Fruit fly (Drosophila melanogaster): Measurements from ENCODE around the gene tai.

The tai gene

dm6 chr2L:9223266-9223665, 56.7 kb downstream of the tai start:
- TF ChIP-seq h (optimal IDR thresholded peaks at IDR 0.05) (no peak), Sin3A (optimal IDR thresholded peaks at IDR 0.05) (no peak), insv (optimal IDR thresholded peaks at IDR 0.05) (no peak), Myc (optimal IDR thresholded peaks at IDR 0.05) (no peak), ttk (optimal IDR thresholded peaks at IDR 0.05) (no peak), psq (optimal IDR thresholded peaks at IDR 0.05) (no peak)

- TF ChIP-seq insv (optimal IDR thresholded peaks at IDR 0.05) (no peak), ttk (optimal IDR thresholded peaks at IDR 0.05) (no peak), psq (optimal IDR thresholded peaks at IDR 0.05) (no peak), Sin3A (optimal IDR thresholded peaks at IDR 0.05) (no peak), Myc (optimal IDR thresholded peaks at IDR 0.05) (no peak), h (optimal IDR thresholded peaks at IDR 0.05) (no peak)
Measured at dm6 chr2L:9224364-9225019, 57.9 kb downstream of the tai start.

DNA sequence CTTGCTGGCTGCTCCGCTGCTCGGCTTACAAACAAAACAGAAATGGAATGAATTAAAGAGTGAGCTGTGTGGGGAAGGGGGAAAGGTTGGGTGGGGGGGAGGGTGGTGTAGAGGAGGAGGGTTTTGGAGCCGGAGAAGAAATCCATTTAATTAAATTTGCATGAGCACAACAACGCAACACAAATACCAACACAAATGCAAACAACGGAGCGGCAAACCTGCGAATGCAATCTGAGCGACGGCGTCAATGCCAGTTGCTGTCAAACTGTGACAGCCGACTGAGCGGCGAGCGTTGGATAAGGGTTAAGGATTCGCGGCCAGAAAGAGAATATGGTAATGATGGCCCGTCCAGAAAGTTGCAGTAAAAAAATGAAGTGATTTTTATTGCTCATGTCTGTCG, 58.8 kb downstream of the tai start:
- TF ChIP-seq Sin3A (optimal IDR thresholded peaks at IDR 0.05) (no peak), psq (optimal IDR thresholded peaks at IDR 0.05) (no peak)

DNA sequence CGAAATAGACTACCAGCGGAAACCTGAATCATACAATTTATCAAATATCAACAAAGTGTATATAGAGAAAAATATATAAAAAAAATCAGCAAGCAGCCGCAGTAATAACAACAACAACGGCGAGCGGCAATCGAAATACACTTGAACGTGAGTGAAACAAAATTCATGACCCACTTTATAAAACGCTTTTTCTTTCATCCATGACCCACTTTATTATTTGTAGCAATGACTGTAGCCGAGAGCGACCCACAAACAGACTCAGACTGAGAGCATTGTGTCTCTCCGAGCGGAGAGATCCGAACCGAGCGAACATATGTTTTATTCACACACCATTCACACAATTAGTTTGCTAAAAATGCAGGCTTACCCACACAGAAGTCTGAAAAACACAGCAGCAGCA, 63.1 kb downstream of the tai start:
- TF ChIP-seq psq (optimal IDR thresholded peaks at IDR 0.05) (no peak), h (optimal IDR thresholded peaks at IDR 0.05) (no peak), insv (optimal IDR thresholded peaks at IDR 0.05) (no peak), Myc (optimal IDR thresholded peaks at IDR 0.05) (no peak), ttk (optimal IDR thresholded peaks at IDR 0.05) (no peak), Sin3A (optimal IDR thresholded peaks at IDR 0.05) (no peak)

DNA sequence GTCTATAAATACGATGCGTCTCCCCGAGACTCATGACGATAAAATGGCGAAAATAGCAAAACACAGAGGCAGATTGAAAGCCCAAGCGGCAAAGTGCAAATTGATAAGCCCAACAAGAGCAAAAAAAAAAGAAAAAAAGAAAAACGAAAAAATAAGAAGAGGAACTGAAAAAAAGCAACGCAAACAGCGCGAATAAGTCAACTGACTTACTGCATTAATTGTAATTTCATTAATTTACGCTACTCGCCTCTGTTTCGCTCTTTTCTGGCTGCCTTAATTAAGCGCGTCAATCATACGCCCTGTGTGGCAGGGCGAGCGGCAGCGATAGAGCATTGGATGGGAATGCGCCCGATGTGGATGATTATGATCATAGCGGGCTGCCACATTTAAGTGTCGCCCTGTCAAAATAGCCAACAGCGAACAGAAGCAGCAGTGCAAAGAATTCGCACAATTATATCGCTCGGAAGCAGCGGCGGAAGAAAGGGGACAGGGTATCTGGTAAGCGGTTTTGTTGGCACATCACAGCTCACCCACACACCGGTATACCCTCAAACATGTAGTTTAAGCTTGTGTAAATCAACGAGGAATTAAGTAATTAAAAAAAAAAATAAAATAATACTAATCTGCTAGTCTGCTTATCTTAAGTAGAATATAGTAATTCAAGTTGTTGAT, 65.3 kb downstream of the tai start:
- TF ChIP-seq psq (optimal IDR thresholded peaks at IDR 0.05) (no peak), insv (optimal IDR thresholded peaks at IDR 0.05) (no peak), Myc (optimal IDR thresholded peaks at IDR 0.05) (no peak), Sin3A (optimal IDR thresholded peaks at IDR 0.05) (no peak), h (optimal IDR thresholded peaks at IDR 0.05) (no peak), ttk (optimal IDR thresholded peaks at IDR 0.05) (no peak)

- TF ChIP-seq ttk (optimal IDR thresholded peaks at IDR 0.05) (no peak), h (optimal IDR thresholded peaks at IDR 0.05) (no peak), Sin3A (optimal IDR thresholded peaks at IDR 0.05) (no peak), Myc (optimal IDR thresholded peaks at IDR 0.05) (no peak)
Measured at dm6 chr2L:9234104-9234503, 67.5 kb downstream of the tai start.

DNA sequence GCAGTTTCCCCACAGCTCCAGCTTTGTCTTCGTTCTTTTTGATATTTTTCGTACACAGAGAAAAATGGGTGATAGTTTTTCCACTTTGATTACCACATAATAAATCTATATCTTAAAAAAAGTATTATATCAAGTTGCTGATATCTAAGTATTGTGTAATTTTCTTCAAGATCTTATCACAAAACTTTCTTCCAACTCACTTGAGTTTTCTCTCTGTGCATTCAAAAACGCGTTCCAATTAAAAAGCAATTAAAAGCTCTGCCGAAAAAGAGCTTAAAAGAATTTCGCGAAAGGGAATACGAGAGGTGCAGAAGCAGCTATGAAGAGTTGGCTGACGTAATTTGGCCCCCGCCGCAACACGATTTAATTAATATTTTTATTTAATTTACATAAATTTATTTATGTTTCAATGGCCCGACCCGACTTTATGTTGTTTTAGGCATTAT, 69.0 kb downstream of the tai start:
- TF ChIP-seq ttk (optimal IDR thresholded peaks at IDR 0.05) (no peak), Myc (optimal IDR thresholded peaks at IDR 0.05) (no peak), Sin3A (optimal IDR thresholded peaks at IDR 0.05) (no peak)

dm6 chr2L:9236404-9236803, 69.8 kb downstream of the tai start:
- TF ChIP-seq insv (optimal IDR thresholded peaks at IDR 0.05): no peak

dm6 chr2L:9237212-9238031, 70.8 kb downstream of the tai start:
- TF ChIP-seq ttk (optimal IDR thresholded peaks at IDR 0.05): no peak
- TF ChIP-seq Sin3A (optimal IDR thresholded peaks at IDR 0.05): no peak
- TF ChIP-seq insv (optimal IDR thresholded peaks at IDR 0.05): no peak
- TF ChIP-seq h (optimal IDR thresholded peaks at IDR 0.05): no peak
- TF ChIP-seq Myc (optimal IDR thresholded peaks at IDR 0.05): no peak
- no peak for TF ChIP-seq psq (optimal IDR thresholded peaks at IDR 0.05)

DNA sequence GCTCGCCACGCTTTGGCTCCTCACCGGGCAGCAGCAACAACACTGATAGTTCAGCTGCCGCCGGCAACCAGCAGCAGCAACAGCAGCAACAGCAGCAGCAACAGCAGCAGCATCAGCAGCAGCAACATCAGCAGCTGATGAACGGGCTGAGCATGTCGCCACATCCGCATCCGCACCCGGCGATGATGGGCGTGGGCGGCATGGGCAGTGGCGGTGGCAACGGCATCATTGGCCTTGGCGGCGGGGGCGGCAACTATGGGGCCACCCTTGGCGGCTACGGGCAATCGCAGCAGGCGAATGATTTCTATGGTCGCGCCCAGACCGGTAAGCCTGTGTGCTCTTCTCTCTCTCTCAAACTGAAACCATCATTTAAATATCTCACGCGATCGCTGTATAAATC, 77.7 kb downstream of the tai start:
- TF ChIP-seq psq (optimal IDR thresholded peaks at IDR 0.05): no peak
- TF ChIP-seq h (optimal IDR thresholded peaks at IDR 0.05): no peak
- no peak for TF ChIP-seq Myc (optimal IDR thresholded peaks at IDR 0.05)
- TF ChIP-seq ttk (optimal IDR thresholded peaks at IDR 0.05): no peak
- TF ChIP-seq Sin3A (optimal IDR thresholded peaks at IDR 0.05): no peak
- no peak for TF ChIP-seq insv (optimal IDR thresholded peaks at IDR 0.05)

DNA sequence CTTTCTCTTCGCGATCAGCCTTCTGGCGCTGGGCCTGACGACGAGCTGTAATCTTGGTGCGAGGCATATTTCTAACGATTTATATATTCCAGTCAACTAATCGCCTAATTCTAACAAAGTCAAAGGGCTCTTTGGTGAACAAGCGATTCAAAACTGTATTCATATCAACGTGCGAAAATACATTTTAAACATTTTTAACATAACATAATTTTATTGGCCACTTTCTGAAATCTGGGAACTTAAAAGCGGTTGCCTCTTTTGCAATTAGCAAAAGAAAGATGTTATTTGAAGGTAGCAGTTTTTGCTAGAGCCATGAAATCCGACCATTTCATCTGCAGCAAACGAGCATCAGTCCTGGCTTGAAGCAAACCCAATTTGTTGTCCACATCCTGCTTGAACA, 84.4 kb downstream of the tai start, which contains the start of gene aust:
TSS of gene aust (minus strand) at position 101 of the 400 bp plus-strand sequence.
- TF ChIP-seq Sin3A (optimal IDR thresholded peaks at IDR 0.05): no peak
- no peak for TF ChIP-seq h (optimal IDR thresholded peaks at IDR 0.05)
- TF ChIP-seq Myc (optimal IDR thresholded peaks at IDR 0.05): no peak
- no peak for TF ChIP-seq insv (optimal IDR thresholded peaks at IDR 0.05)
- no peak for TF ChIP-seq psq (optimal IDR thresholded peaks at IDR 0.05)
- no peak for TF ChIP-seq ttk (optimal IDR thresholded peaks at IDR 0.05)

DNA sequence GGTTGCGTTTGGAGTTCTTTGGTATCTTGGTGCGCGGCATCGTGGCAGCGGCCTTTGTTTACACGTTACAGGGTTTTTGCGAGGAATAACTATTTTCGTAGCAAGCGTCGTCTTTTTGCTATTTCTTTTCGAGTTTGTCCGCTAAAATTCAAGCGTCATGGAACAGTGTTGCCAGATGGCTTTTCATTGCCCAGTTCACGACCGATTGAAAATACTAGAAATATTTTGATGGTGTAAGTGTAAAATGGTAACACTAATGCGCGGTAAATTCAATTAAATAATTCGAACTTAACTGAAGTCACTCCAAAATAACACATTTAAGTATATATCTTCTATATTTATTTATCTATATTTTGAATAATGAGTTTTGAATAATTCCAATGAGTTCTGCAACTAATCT, 86.4 kb downstream of the tai start, which contains the start of gene borr:
TSS of gene borr (minus strand) at position 172 of the 400 bp plus-strand sequence.
- no peak for TF ChIP-seq h (optimal IDR thresholded peaks at IDR 0.05)
- TF ChIP-seq Sin3A (optimal IDR thresholded peaks at IDR 0.05): no peak
- no peak for TF ChIP-seq insv (optimal IDR thresholded peaks at IDR 0.05)
- no peak for TF ChIP-seq ttk (optimal IDR thresholded peaks at IDR 0.05)
- no peak for TF ChIP-seq Myc (optimal IDR thresholded peaks at IDR 0.05)
- no peak for TF ChIP-seq psq (optimal IDR thresholded peaks at IDR 0.05)

Data from Kc167 (cell line).